Fruit fly (Drosophila melanogaster): ENCODE results near the gene B9d2.

Gene B9d2

DNA sequence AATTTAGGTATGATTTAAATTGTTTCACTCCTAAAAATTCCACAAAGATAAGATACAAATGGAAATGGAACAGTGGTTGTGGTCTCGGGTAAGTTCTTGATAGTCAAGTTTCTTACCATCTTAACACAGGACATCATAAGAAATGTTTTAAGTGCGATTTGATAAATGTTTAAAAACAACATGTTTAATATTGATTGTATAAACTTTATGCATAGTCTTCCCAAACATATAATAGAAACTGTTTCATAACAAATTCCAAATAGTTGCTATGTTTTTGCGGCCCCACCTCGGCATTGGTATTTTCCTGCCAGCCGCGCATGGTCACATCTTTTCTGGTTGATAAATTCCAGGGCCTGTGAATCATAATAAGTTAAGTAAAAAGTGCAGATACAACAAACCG is 5.6 kb downstream of the B9d2 start, which contains the start of gene Arpc4 (continued):
- TF ChIP-seq Dll (GFP tag; IDR thresholded peaks at IDR 0.05; ENCODE audit: partially characterized antibody) (no peak), CG3407 (GFP tag; optimal IDR thresholded peaks at IDR 0.05) (no peak), fd96Cb (tag; optimal IDR thresholded peaks at IDR 0.05) (peak; percentile 47), Ssrp (tag; optimal IDR thresholded peaks at IDR 0.05) (peak; percentile 41), CG10209 (GFP tag; optimal IDR thresholded peaks at IDR 0.05) (peak; percentile 48), Ravus (GFP tag; IDR thresholded peaks at IDR 0.05) (no peak), Hsf (GFP tag; optimal IDR thresholded peaks at IDR 0.05) (peak; percentile 36), Bdp1 (GFP tag; optimal IDR thresholded peaks at IDR 0.05) (no peak), CG16779 (GFP tag; IDR thresholded peaks at IDR 0.05) (no peak), Elba2 (GFP tag; optimal IDR thresholded peaks at IDR 0.05) (no peak), bowl (GFP tag; IDR thresholded peaks at IDR 0.05) (no peak), D (optimal IDR thresholded peaks at IDR 0.05) (no peak), D (GFP tag; optimal IDR thresholded peaks at IDR 0.05) (no peak), Gug (GFP tag; IDR thresholded peaks at IDR 0.05) (no peak), shn (GFP tag; optimal IDR thresholded peaks at IDR 0.05) (peak; percentile 37), otp (GFP tag; IDR thresholded peaks at IDR 0.05) (no peak), Dfd (GFP tag; optimal IDR thresholded peaks at IDR 0.05) (no peak), CG8290 (GFP tag; optimal IDR thresholded peaks at IDR 0.05) (peak; percentile 21), CG8290 (tag; optimal IDR thresholded peaks at IDR 0.05) (no peak), ERR (GFP tag; optimal IDR thresholded peaks at IDR 0.05) (no peak), Pdp1 (GFP tag; optimal IDR thresholded peaks at IDR 0.05) (peak in 1 of 2 experiments; percentile 53), Hey (tag; optimal IDR thresholded peaks at IDR 0.05) (no peak), ATbp (GFP tag; optimal IDR thresholded peaks at IDR 0.05) (no peak), cas (GFP tag; IDR thresholded peaks at IDR 0.05) (peak; percentile 48; the same call in 1 of the 2 replicates), YL-1 (GFP tag; optimal IDR thresholded peaks at IDR 0.05) (peak; percentile 44), Dek (tag; optimal IDR thresholded peaks at IDR 0.05) (peak; percentile 60), nau (GFP tag; optimal IDR thresholded peaks at IDR 0.05) (no peak), bab2 (GFP tag; optimal IDR thresholded peaks at IDR 0.05) (peak; percentile 57), CG31224 (GFP tag; IDR thresholded peaks at IDR 0.05) (no peak), Tbp (GFP tag; optimal IDR thresholded peaks at IDR 0.05) (no peak), bbx (GFP tag; IDR thresholded peaks at IDR 0.05; ENCODE audit: partially characterized antibody) (no peak), CG2712 (tag; optimal IDR thresholded peaks at IDR 0.05) (no peak), trem (tag; optimal IDR thresholded peaks at IDR 0.05) (peak; percentile 89), lab (GFP tag; optimal IDR thresholded peaks at IDR 0.05) (peak; percentile 57), repo (GFP tag; optimal IDR thresholded peaks at IDR 0.05) (peak; percentile 19), CG14860 (GFP tag; IDR thresholded peaks at IDR 0.05; ENCODE audit: partially characterized antibody) (no peak), Hand (GFP tag; optimal IDR thresholded peaks at IDR 0.05) (no peak), hb (GFP tag; IDR thresholded peaks at IDR 0.05; ENCODE audit: partially characterized antibody) (no peak), TFAM (GFP tag; optimal IDR thresholded peaks at IDR 0.05) (no peak), Sox100B (GFP tag; optimal IDR thresholded peaks at IDR 0.05) (no peak), CHES-1-like (GFP tag; optimal IDR thresholded peaks at IDR 0.05) (peak; percentile 50), CG6854 (GFP tag; optimal IDR thresholded peaks at IDR 0.05) (no peak), CG5953 (GFP tag; IDR thresholded peaks at IDR 0.05) (peak; percentile 69), ttk (GFP tag; IDR thresholded peaks at IDR 0.05) (peak; percentile 60), CG12155 (GFP tag; optimal IDR thresholded peaks at IDR 0.05) (peak; percentile 45), nmo (GFP tag; optimal IDR thresholded peaks at IDR 0.05) (peak; percentile 66), CTCF (GFP tag; optimal IDR thresholded peaks at IDR 0.05) (peak; percentile 58), CG8359 (GFP tag; optimal IDR thresholded peaks at IDR 0.05; ENCODE audit: borderline replicate concordance) (no peak), lbe (GFP tag; optimal IDR thresholded peaks at IDR 0.05) (no peak), MBD-R2 (GFP tag; IDR thresholded peaks at IDR 0.05) (peak; percentile 70), sr (GFP tag; IDR thresholded peaks at IDR 0.05) (no peak), CG1602 (GFP tag; optimal IDR thresholded peaks at IDR 0.05) (peak; percentile 53), p53 (GFP tag; optimal IDR thresholded peaks at IDR 0.05) (peak; percentile 10)

All from whole organism, embryonic.